Worm (Caenorhabditis elegans): ENCODE data around the gene spp-26.

spp-26 gene

ce11 chrV:6554308-6554707 is 4.7 kb downstream of the spp-26 start, which contains the start of gene K04A8.19:
K04A8.19 (minus strand) TSS chrV:6554408.
- no peak for TF ChIP-seq sea-1 (GFP tag; conservative IDR thresholded peaks at IDR 0.05)
- TF ChIP-seq tbx-11 (GFP tag; IDR thresholded peaks at IDR 0.05): no peak
- TF ChIP-seq pes-1 (GFP tag; IDR thresholded peaks at IDR 0.05): no peak
- no peak for TF ChIP-seq flt-1 (GFP tag; IDR thresholded peaks at IDR 0.05)
- no peak for TF ChIP-seq hmg-4 (GFP tag; optimal IDR thresholded peaks at IDR 0.05)
- no peak for TF ChIP-seq tbx-37 (GFP tag; conservative IDR thresholded peaks at IDR 0.05)
- TF ChIP-seq scrt-1 (GFP tag; IDR thresholded peaks at IDR 0.05): no peak
- no peak for TF ChIP-seq ama-1 (optimal IDR thresholded peaks at IDR 0.05)
- no peak for TF ChIP-seq B0310.2 (tag; optimal IDR thresholded peaks at IDR 0.05)
- TF ChIP-seq hnd-1 (tag; optimal IDR thresholded peaks at IDR 0.05): no peak
- TF ChIP-seq F13C5.2 (tag; optimal IDR thresholded peaks at IDR 0.05): no peak
- no peak for TF ChIP-seq hmbx-1 (tag; optimal IDR thresholded peaks at IDR 0.05)
- no peak for TF ChIP-seq tra-4 (tag; optimal IDR thresholded peaks at IDR 0.05)
- TF ChIP-seq ceh-13 (GFP tag; optimal IDR thresholded peaks at IDR 0.05): no peak
- no peak for TF ChIP-seq ets-7 (tag; optimal IDR thresholded peaks at IDR 0.05)
- TF ChIP-seq ceh-36 (tag; optimal IDR thresholded peaks at IDR 0.05): no peak

- TF ChIP-seq tbx-37 (GFP tag; conservative IDR thresholded peaks at IDR 0.05) (0 out of 2 replicates have a peak, but pooled peaks have one; percentile 39), hnd-1 (tag; optimal IDR thresholded peaks at IDR 0.05) (no peak), ets-7 (tag; optimal IDR thresholded peaks at IDR 0.05) (no peak), tra-4 (tag; optimal IDR thresholded peaks at IDR 0.05) (no peak), sea-1 (GFP tag; conservative IDR thresholded peaks at IDR 0.05) (no peak), pes-1 (GFP tag; IDR thresholded peaks at IDR 0.05) (no peak; the same call in 1 of the 2 replicates), flt-1 (GFP tag; IDR thresholded peaks at IDR 0.05) (peak; percentile 48), hmg-4 (GFP tag; optimal IDR thresholded peaks at IDR 0.05) (no peak), ama-1 (optimal IDR thresholded peaks at IDR 0.05) (no peak), aly-1 (tag; optimal IDR thresholded peaks at IDR 0.05) (no peak), tbx-11 (GFP tag; IDR thresholded peaks at IDR 0.05) (no peak), scrt-1 (GFP tag; IDR thresholded peaks at IDR 0.05) (peak; percentile 62; the same call in 1 of the 2 replicates), ceh-36 (tag; optimal IDR thresholded peaks at IDR 0.05) (peak; percentile 23), ceh-13 (GFP tag; optimal IDR thresholded peaks at IDR 0.05) (no peak), B0310.2 (tag; optimal IDR thresholded peaks at IDR 0.05) (no peak), F13C5.2 (tag; optimal IDR thresholded peaks at IDR 0.05) (no peak), hmbx-1 (tag; optimal IDR thresholded peaks at IDR 0.05) (no peak)
Measured at ce11 chrV:6551707-6552390, 7.2 kb downstream of the spp-26 start, which contains the start of gene twk-10. twk-10 (plus strand) TSS chrV:6552340.

ce11 chrV:6549871-6550270 is 9.1 kb downstream of the spp-26 start, which contains the start of gene lipl-4:
lipl-4 (plus strand) TSS chrV:6550171.
- TF ChIP-seq ama-1 (optimal IDR thresholded peaks at IDR 0.05) (no peak), ets-7 (tag; optimal IDR thresholded peaks at IDR 0.05) (no peak), sea-1 (GFP tag; conservative IDR thresholded peaks at IDR 0.05) (no peak), tbx-37 (GFP tag; conservative IDR thresholded peaks at IDR 0.05) (no peak), pes-1 (GFP tag; IDR thresholded peaks at IDR 0.05) (no peak), hnd-1 (tag; optimal IDR thresholded peaks at IDR 0.05) (no peak), hmbx-1 (tag; optimal IDR thresholded peaks at IDR 0.05) (no peak), scrt-1 (GFP tag; IDR thresholded peaks at IDR 0.05) (no peak), aly-1 (tag; optimal IDR thresholded peaks at IDR 0.05) (no peak), ceh-13 (GFP tag; optimal IDR thresholded peaks at IDR 0.05) (no peak), B0310.2 (tag; optimal IDR thresholded peaks at IDR 0.05) (no peak), tbx-11 (GFP tag; IDR thresholded peaks at IDR 0.05) (no peak), F13C5.2 (tag; optimal IDR thresholded peaks at IDR 0.05) (no peak), ceh-36 (tag; optimal IDR thresholded peaks at IDR 0.05) (no peak), tra-4 (tag; optimal IDR thresholded peaks at IDR 0.05) (no peak), hmg-4 (GFP tag; optimal IDR thresholded peaks at IDR 0.05) (no peak), flt-1 (GFP tag; IDR thresholded peaks at IDR 0.05) (no peak)

ce11 chrV:6549148-6549547 is 9.9 kb downstream of the spp-26 start, which contains the start of gene K04A8.20:
K04A8.20 (plus strand) TSS chrV:6549448.
- TF ChIP-seq ets-7 (tag; optimal IDR thresholded peaks at IDR 0.05): no peak
- no peak for TF ChIP-seq ceh-13 (GFP tag; optimal IDR thresholded peaks at IDR 0.05)
- TF ChIP-seq hmbx-1 (tag; optimal IDR thresholded peaks at IDR 0.05): no peak
- TF ChIP-seq ama-1 (optimal IDR thresholded peaks at IDR 0.05): no peak
- no peak for TF ChIP-seq aly-1 (tag; optimal IDR thresholded peaks at IDR 0.05)
- no peak for TF ChIP-seq pes-1 (GFP tag; IDR thresholded peaks at IDR 0.05)
- TF ChIP-seq flt-1 (GFP tag; IDR thresholded peaks at IDR 0.05): no peak

- no peak for TF ChIP-seq B0310.2 (tag; optimal IDR thresholded peaks at IDR 0.05)
- no peak for TF ChIP-seq pes-1 (GFP tag; IDR thresholded peaks at IDR 0.05)
- TF ChIP-seq ama-1 (optimal IDR thresholded peaks at IDR 0.05): no peak
- no peak for TF ChIP-seq aly-1 (tag; optimal IDR thresholded peaks at IDR 0.05)
- TF ChIP-seq ceh-13 (GFP tag; optimal IDR thresholded peaks at IDR 0.05): no peak
- no peak for TF ChIP-seq sea-1 (GFP tag; conservative IDR thresholded peaks at IDR 0.05)
- no peak for TF ChIP-seq hmg-4 (GFP tag; optimal IDR thresholded peaks at IDR 0.05)
- TF ChIP-seq tbx-11 (GFP tag; IDR thresholded peaks at IDR 0.05): no peak
- TF ChIP-seq tbx-37 (GFP tag; conservative IDR thresholded peaks at IDR 0.05): no peak
- TF ChIP-seq scrt-1 (GFP tag; IDR thresholded peaks at IDR 0.05): no peak
- TF ChIP-seq ceh-36 (tag; optimal IDR thresholded peaks at IDR 0.05): no peak
- no peak for TF ChIP-seq hmbx-1 (tag; optimal IDR thresholded peaks at IDR 0.05)
- TF ChIP-seq tra-4 (tag; optimal IDR thresholded peaks at IDR 0.05): no peak
- TF ChIP-seq flt-1 (GFP tag; IDR thresholded peaks at IDR 0.05): no peak
- no peak for TF ChIP-seq hnd-1 (tag; optimal IDR thresholded peaks at IDR 0.05)
- no peak for TF ChIP-seq F13C5.2 (tag; optimal IDR thresholded peaks at IDR 0.05)
- TF ChIP-seq ets-7 (tag; optimal IDR thresholded peaks at IDR 0.05): no peak
Measured at ce11 chrV:6548309-6548708, 10.7 kb downstream of the spp-26 start.

ce11 chrV:6546450-6547171 is 12.4 kb downstream of the spp-26 start, which contains the start of gene dre-1:
dre-1 (minus strand) TSS chrV:6546500.
- TF ChIP-seq ceh-13 (GFP tag; optimal IDR thresholded peaks at IDR 0.05) (no peak), sea-1 (GFP tag; conservative IDR thresholded peaks at IDR 0.05) (no peak), tra-4 (tag; optimal IDR thresholded peaks at IDR 0.05) (no peak), B0310.2 (tag; optimal IDR thresholded peaks at IDR 0.05) (no peak), aly-1 (tag; optimal IDR thresholded peaks at IDR 0.05) (no peak), tbx-11 (GFP tag; IDR thresholded peaks at IDR 0.05) (no peak), ceh-36 (tag; optimal IDR thresholded peaks at IDR 0.05) (no peak), flt-1 (GFP tag; IDR thresholded peaks at IDR 0.05) (no peak), hmbx-1 (tag; optimal IDR thresholded peaks at IDR 0.05) (no peak), tbx-37 (GFP tag; conservative IDR thresholded peaks at IDR 0.05) (no peak), hnd-1 (tag; optimal IDR thresholded peaks at IDR 0.05) (no peak), hmg-4 (GFP tag; optimal IDR thresholded peaks at IDR 0.05) (no peak), ama-1 (optimal IDR thresholded peaks at IDR 0.05) (no peak), ets-7 (tag; optimal IDR thresholded peaks at IDR 0.05) (no peak), F13C5.2 (tag; optimal IDR thresholded peaks at IDR 0.05) (no peak)

Measured in whole organism, early embryonic.